Worm (Caenorhabditis elegans) whole organism, L4 larva: ENCODE results near the gene sre-41.

Source experiments
- ceh-62 ChIP-seq: sonication (generic microtip); optimal IDR thresholded peaks from 2 replicates; lab custom pipeline; 2017; ENCODE audit warnings: missing biosample characterization, missing genetic modification characterization
- mdl-1 ChIP-seq, 2 experiments: fragments of 150-350 bp in 1 of 2; sonication (generic microtip) in 1 of 2; optimal IDR thresholded peaks; 2 replicates each; lab custom pipeline; 2014 to 2017; ENCODE audit warnings: missing biosample characterization in 2 of 2, missing genetic modification characterization in 2 of 2

DNA sequence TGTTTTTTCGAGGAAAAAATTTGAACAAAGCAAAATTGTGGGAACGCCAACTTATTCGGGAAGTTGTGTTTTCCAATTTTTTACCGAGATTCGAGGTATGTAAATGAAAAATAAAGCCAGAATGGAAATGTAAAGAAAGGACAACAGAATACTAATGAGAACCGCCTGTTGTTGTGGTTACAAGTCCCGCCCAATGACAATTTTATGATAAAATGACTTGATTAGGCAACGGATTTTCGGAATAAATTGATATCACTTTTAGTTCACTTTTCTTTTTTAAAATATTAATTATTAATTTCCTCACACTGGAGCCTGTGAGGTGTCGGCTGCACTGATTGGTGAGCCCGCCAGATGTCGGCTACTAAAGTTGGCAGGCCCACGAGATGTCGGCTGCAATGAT lies 44.3 kb downstream of the sre-41 start, which contains the start of gene dct-12:
- TF ChIP-seq ceh-62 (tag; lab: Kevin White, UChicago) (no peak), mdl-1 (tag; optimal IDR thresholded peaks at IDR 0.05; lab: Kevin White, UChicago) (no peak)
